Worm (Caenorhabditis elegans) whole organism, L2 larva: ENCODE measurements around the gene F56C3.4.

Experiments used
- ama-1 ChIP-seq: fragments of 150-350 bp; optimal IDR thresholded peaks from 2 replicates; lab custom pipeline; 2018; ENCODE audit warnings: inconsistent platforms
- ceh-16 ChIP-seq: fragments of 150-350 bp; optimal IDR thresholded peaks from 2 replicates; lab custom pipeline; 2014; ENCODE audit warnings: missing biosample characterization, missing genetic modification characterization
- ceh-82 ChIP-seq: fragments of 150-350 bp; optimal IDR thresholded peaks from 2 replicates; lab custom pipeline; 2014; ENCODE audit warnings: missing biosample characterization, missing genetic modification characterization
- dmd-4 ChIP-seq: sonication (generic microtip); optimal IDR thresholded peaks from 2 replicates; lab custom pipeline; 2017; ENCODE audit warnings: missing biosample characterization, missing genetic modification characterization
- fos-1 ChIP-seq: fragments of 150-350 bp; optimal IDR thresholded peaks from 2 replicates; lab custom pipeline; 2014; ENCODE audit warnings: missing biosample characterization, missing genetic modification characterization
- mab-5 ChIP-seq: fragments of 150-350 bp; optimal IDR thresholded peaks from 2 replicates; lab custom pipeline; 2014; ENCODE audit warnings: missing biosample characterization, missing genetic modification characterization
- nhr-11 ChIP-seq: fragments of 150-350 bp; optimal IDR thresholded peaks from 2 replicates; lab custom pipeline; 2014; ENCODE audit warnings: missing biosample characterization, missing genetic modification characterization
- nhr-12 ChIP-seq: fragments of 150-350 bp; optimal IDR thresholded peaks from 2 replicates; lab custom pipeline; 2014; ENCODE audit warnings: missing biosample characterization, missing genetic modification characterization
- nhr-237 ChIP-seq: fragments of 150-350 bp; optimal IDR thresholded peaks from 2 replicates; lab custom pipeline; 2014; ENCODE audit warnings: missing biosample characterization, missing genetic modification characterization
- nhr-6 ChIP-seq: fragments of 150-350 bp; optimal IDR thresholded peaks from 2 replicates; lab custom pipeline; 2014; ENCODE audit warnings: missing biosample characterization, missing genetic modification characterization
- unc-55 ChIP-seq: fragments of 150-350 bp; sonication (generic microtip); optimal IDR thresholded peaks from 3 replicates; lab custom pipeline; 2014; ENCODE audit warnings: missing biosample characterization, missing genetic modification reagents, missing genetic modification characterization
- unc-62 ChIP-seq: fragments of 150-350 bp; optimal IDR thresholded peaks from 2 replicates; lab custom pipeline; 2014; ENCODE audit warnings: missing biosample characterization, missing genetic modification reagents, missing genetic modification characterization

ce11 chrX:1321044-1321443, 39.5 kb downstream of the F56C3.4 start, which contains the start of gene pdk-1:
- TF ChIP-seq nhr-6 (tag; lab: Kevin White, UChicago) (no peak), mab-5 (tag; lab: Kevin White, UChicago) (no peak), unc-55 (no peak), ceh-16 (tag; lab: Kevin White, UChicago) (no peak), unc-62 (GFP tag; lab: Kevin White, UChicago) (no peak), nhr-11 (tag; lab: Kevin White, UChicago) (no peak), ceh-82 (no peak), ama-1 (no peak), nhr-237 (tag; lab: Kevin White, UChicago) (no peak), nhr-12 (tag; lab: Kevin White, UChicago) (no peak), fos-1 (tag; lab: Kevin White, UChicago) (no peak), dmd-4 (no peak)
